Fruit fly (Drosophila melanogaster): Measurements from ENCODE around the gene CG14143.

The CG14143 gene

DNA sequence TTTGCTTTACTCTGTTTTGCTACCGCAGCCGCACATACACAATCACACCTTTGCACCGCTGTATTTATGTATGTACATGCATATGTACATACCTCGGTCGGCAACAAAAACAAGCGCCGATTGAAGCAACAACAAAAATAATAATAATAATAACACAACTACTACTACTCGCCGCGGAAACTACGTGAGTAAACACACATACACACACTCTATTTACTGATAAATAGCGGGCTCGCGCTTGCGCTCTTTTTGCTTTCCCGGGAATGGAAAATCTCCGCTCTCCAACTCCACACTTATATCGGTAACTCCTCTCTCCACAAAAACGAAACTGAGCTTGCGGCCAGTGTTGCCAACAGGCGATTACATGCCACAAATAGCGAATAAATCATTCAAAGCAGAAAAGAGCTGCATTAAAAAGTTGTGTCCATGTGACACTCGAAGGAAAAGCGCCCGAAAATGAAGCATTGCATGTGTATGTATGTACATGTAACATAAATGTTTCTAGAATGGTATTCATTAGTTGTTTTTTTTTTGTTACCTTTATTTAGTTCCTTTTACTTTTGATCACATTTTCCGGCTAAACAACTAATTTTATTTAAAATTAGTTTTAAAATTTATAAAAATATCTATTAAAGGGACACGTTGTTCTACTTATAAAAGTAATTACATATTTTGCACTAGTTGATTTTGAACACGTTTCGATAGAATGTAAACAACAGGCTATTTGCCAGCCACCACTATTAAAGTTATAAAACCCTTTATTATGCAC is 16.0 kb upstream of the CG14143 start:
- TF ChIP-seq CG9705 (GFP tag; optimal IDR thresholded peaks at IDR 0.05) (peak; percentile 23), rgr (GFP tag; optimal IDR thresholded peaks at IDR 0.05) (peak; percentile 27), CG32264 (GFP tag; optimal IDR thresholded peaks at IDR 0.05) (no peak), pan (optimal IDR thresholded peaks at IDR 0.05) (no peak), N (GFP tag; optimal IDR thresholded peaks at IDR 0.05) (no peak), sage (GFP tag; optimal IDR thresholded peaks at IDR 0.05) (peak; percentile 33), dl (GFP tag; optimal IDR thresholded peaks at IDR 0.05; ENCODE audit: insufficient read depth in 1 of 2, partially characterized antibody in 2 of 2) (peak in 1 of 2 experiments; percentile 51), Sp1 (GFP tag; optimal IDR thresholded peaks at IDR 0.05) (peak; percentile 16), br (GFP tag; optimal IDR thresholded peaks at IDR 0.05) (no peak), Mio (GFP tag; optimal IDR thresholded peaks at IDR 0.05) (no peak), usp (GFP tag; optimal IDR thresholded peaks at IDR 0.05) (no peak), Jra (GFP tag; optimal IDR thresholded peaks at IDR 0.05) (peak; percentile 6), OdsH (GFP tag; optimal IDR thresholded peaks at IDR 0.05) (peak; percentile 28), sv (GFP tag; optimal IDR thresholded peaks at IDR 0.05) (peak; percentile 34), Vsx2 (GFP tag; optimal IDR thresholded peaks at IDR 0.05; ENCODE audit: partially characterized antibody) (no peak), Hnf4 (GFP tag; optimal IDR thresholded peaks at IDR 0.05) (peak; percentile 11), dmrt93B (GFP tag; optimal IDR thresholded peaks at IDR 0.05) (no peak), Rel (GFP tag; optimal IDR thresholded peaks at IDR 0.05) (no peak), Rel (tag; optimal IDR thresholded peaks at IDR 0.05) (no peak), HLH106 (tag; optimal IDR thresholded peaks at IDR 0.05) (no peak), Hr83 (GFP tag; optimal IDR thresholded peaks at IDR 0.05; ENCODE audit: poor library complexity, severe bottlenecking) (peak; percentile 1), dsf (GFP tag; optimal IDR thresholded peaks at IDR 0.05; ENCODE audit: borderline replicate concordance) (no peak), CrebA (GFP tag; optimal IDR thresholded peaks at IDR 0.05; ENCODE audit: borderline replicate concordance) (no peak), jim (GFP tag; optimal IDR thresholded peaks at IDR 0.05) (no peak), fru (GFP tag; optimal IDR thresholded peaks at IDR 0.05) (no peak), h (GFP tag; optimal IDR thresholded peaks at IDR 0.05) (peak; percentile 43), Hr78 (GFP tag; optimal IDR thresholded peaks at IDR 0.05) (no peak), brk (GFP tag; optimal IDR thresholded peaks at IDR 0.05) (no peak), Dfd (GFP tag; optimal IDR thresholded peaks at IDR 0.05) (no peak), ey (GFP tag; optimal IDR thresholded peaks at IDR 0.05) (no peak), tai (GFP tag; optimal IDR thresholded peaks at IDR 0.05) (no peak), psq (GFP tag; optimal IDR thresholded peaks at IDR 0.05) (peak; percentile 46), woc (GFP tag; optimal IDR thresholded peaks at IDR 0.05) (no peak), foxo (GFP tag; optimal IDR thresholded peaks at IDR 0.05) (peak in 1 of 2 experiments; percentile 25), GATAd (GFP tag; optimal IDR thresholded peaks at IDR 0.05) (no peak), Myc (optimal IDR thresholded peaks at IDR 0.05) (no peak), Dif (GFP tag; optimal IDR thresholded peaks at IDR 0.05; ENCODE audit: partially characterized antibody) (peak; percentile 69), Abd-B (GFP tag; optimal IDR thresholded peaks at IDR 0.05) (no peak), lola (GFP tag; optimal IDR thresholded peaks at IDR 0.05) (no peak)

DNA sequence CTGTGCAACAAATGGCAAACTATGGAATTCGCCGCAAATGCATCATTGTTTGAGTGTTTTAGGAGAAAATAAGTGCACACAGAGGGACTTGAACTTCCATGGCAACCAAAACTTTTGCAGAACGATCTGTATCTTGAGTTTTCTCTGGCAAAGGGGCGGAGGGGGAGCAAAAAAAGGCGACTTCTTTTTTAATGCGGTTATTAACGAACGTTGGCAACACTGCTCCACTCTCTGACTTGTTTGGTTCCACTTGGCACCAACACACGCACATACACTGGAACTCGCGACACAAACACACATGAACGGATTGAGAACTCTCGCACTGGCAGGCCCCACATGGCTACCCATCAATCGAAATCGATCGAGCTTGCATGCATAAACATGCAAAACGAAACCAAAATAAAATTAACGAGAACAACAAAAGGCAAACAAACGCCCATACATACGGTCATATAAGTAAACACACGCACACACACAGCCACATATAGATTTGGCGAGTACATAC is 15.3 kb upstream of the CG14143 start:
- TF ChIP-seq rgr (GFP tag; optimal IDR thresholded peaks at IDR 0.05) = no peak
- TF ChIP-seq brk (GFP tag; optimal IDR thresholded peaks at IDR 0.05) = no peak
- TF ChIP-seq fru (GFP tag; optimal IDR thresholded peaks at IDR 0.05) = no peak
- no peak for TF ChIP-seq Dfd (GFP tag; optimal IDR thresholded peaks at IDR 0.05)
- no peak for TF ChIP-seq foxo (GFP tag; optimal IDR thresholded peaks at IDR 0.05)
- TF ChIP-seq dmrt93B (GFP tag; optimal IDR thresholded peaks at IDR 0.05) = peak; percentile 6
- no peak for TF ChIP-seq N (GFP tag; optimal IDR thresholded peaks at IDR 0.05)
- no peak for TF ChIP-seq Mio (GFP tag; optimal IDR thresholded peaks at IDR 0.05)
- TF ChIP-seq dsf (GFP tag; optimal IDR thresholded peaks at IDR 0.05; ENCODE audit: borderline replicate concordance) = no peak
- no peak for TF ChIP-seq CG9705 (GFP tag; optimal IDR thresholded peaks at IDR 0.05)
- no peak for TF ChIP-seq Rel (GFP tag; optimal IDR thresholded peaks at IDR 0.05)
- TF ChIP-seq Rel (tag; optimal IDR thresholded peaks at IDR 0.05) = no peak
- peak; percentile 30 for TF ChIP-seq HLH106 (tag; optimal IDR thresholded peaks at IDR 0.05)
- TF ChIP-seq CrebA (GFP tag; optimal IDR thresholded peaks at IDR 0.05; ENCODE audit: borderline replicate concordance) = no peak
- TF ChIP-seq lola (GFP tag; optimal IDR thresholded peaks at IDR 0.05) = no peak
- no peak for TF ChIP-seq OdsH (GFP tag; optimal IDR thresholded peaks at IDR 0.05)
- no peak for TF ChIP-seq Hr78 (GFP tag; optimal IDR thresholded peaks at IDR 0.05)
- TF ChIP-seq jim (GFP tag; optimal IDR thresholded peaks at IDR 0.05) = peak; percentile 42
- no peak for TF ChIP-seq h (GFP tag; optimal IDR thresholded peaks at IDR 0.05)
- no peak for TF ChIP-seq sage (GFP tag; optimal IDR thresholded peaks at IDR 0.05)
- no peak for TF ChIP-seq Sp1 (GFP tag; optimal IDR thresholded peaks at IDR 0.05)
- TF ChIP-seq sv (GFP tag; optimal IDR thresholded peaks at IDR 0.05) = no peak
- TF ChIP-seq br (GFP tag; optimal IDR thresholded peaks at IDR 0.05) = no peak
- TF ChIP-seq Dif (GFP tag; optimal IDR thresholded peaks at IDR 0.05; ENCODE audit: partially characterized antibody) = no peak
- TF ChIP-seq usp (GFP tag; optimal IDR thresholded peaks at IDR 0.05) = no peak
- TF ChIP-seq CG32264 (GFP tag; optimal IDR thresholded peaks at IDR 0.05) = no peak
- TF ChIP-seq ey (GFP tag; optimal IDR thresholded peaks at IDR 0.05) = peak; percentile 18
- no peak for TF ChIP-seq woc (GFP tag; optimal IDR thresholded peaks at IDR 0.05)
- no peak for TF ChIP-seq GATAd (GFP tag; optimal IDR thresholded peaks at IDR 0.05)
- TF ChIP-seq Abd-B (GFP tag; optimal IDR thresholded peaks at IDR 0.05) = no peak
- no peak for TF ChIP-seq dl (GFP tag; optimal IDR thresholded peaks at IDR 0.05; ENCODE audit: insufficient read depth in 1 of 2, partially characterized antibody in 2 of 2)
- TF ChIP-seq Hnf4 (GFP tag; optimal IDR thresholded peaks at IDR 0.05) = no peak
- TF ChIP-seq pan (optimal IDR thresholded peaks at IDR 0.05) = no peak
- TF ChIP-seq Hr83 (GFP tag; optimal IDR thresholded peaks at IDR 0.05; ENCODE audit: poor library complexity, severe bottlenecking) = no peak
- TF ChIP-seq Vsx2 (GFP tag; optimal IDR thresholded peaks at IDR 0.05; ENCODE audit: partially characterized antibody) = no peak
- TF ChIP-seq Myc (optimal IDR thresholded peaks at IDR 0.05) = no peak
- TF ChIP-seq psq (GFP tag; optimal IDR thresholded peaks at IDR 0.05) = peak; percentile 41
- no peak for TF ChIP-seq Jra (GFP tag; optimal IDR thresholded peaks at IDR 0.05)
- TF ChIP-seq tai (GFP tag; optimal IDR thresholded peaks at IDR 0.05) = no peak

Data from whole organism, wandering third instar larva.